Fruit fly (Drosophila melanogaster) whole organism, prepupa: ENCODE data around the gene hng2.

ENCODE experiments used
- CG6854 ChIP-seq: fragments of 200-800 bp; sonication (Bioruptor generic); optimal IDR thresholded peaks from 2 replicates; lab custom pipeline; 2017; ENCODE audit warnings: missing biosample characterization, mild to moderate bottlenecking, missing genetic modification characterization
- Ets21C ChIP-seq: fragments of 200-800 bp; sonication (Bioruptor generic); optimal IDR thresholded peaks from 3 replicates; lab custom pipeline; 2016; ENCODE audit warnings: missing biosample characterization, missing genetic modification characterization
- Hr39 ChIP-seq: fragments of 200-800 bp; sonication (Bioruptor generic); optimal IDR thresholded peaks from 2 replicates; lab custom pipeline; 2016; ENCODE audit warnings: missing biosample characterization, missing genetic modification characterization
- Lpt ChIP-seq: fragments of 200-800 bp; sonication (Bioruptor generic); optimal IDR thresholded peaks from 3 replicates; lab custom pipeline; 2016; ENCODE audit warnings: missing biosample characterization, missing genetic modification characterization
- Sox102F ChIP-seq: fragments of 200-800 bp; sonication (Bioruptor generic); optimal IDR thresholded peaks from 2 replicates; lab custom pipeline; 2016; ENCODE audit warnings: missing biosample characterization, mild to moderate bottlenecking, missing genetic modification characterization
- fd85E ChIP-seq: fragments of 200-800 bp; sonication (Bioruptor generic); optimal IDR thresholded peaks from 3 replicates; lab custom pipeline; 2016; ENCODE audit warnings: missing biosample characterization, missing genetic modification characterization
- salr ChIP-seq, 2 experiments: fragments of 200-800 bp; sonication (Bioruptor generic); optimal IDR thresholded peaks; 3 replicates each; lab custom pipeline; 2016 to 2018; ENCODE audit warnings: missing biosample characterization in 2 of 2, missing genetic modification characterization in 2 of 2, mild to moderate bottlenecking in 1 of 2
- vri ChIP-seq: fragments of 200-800 bp; sonication (Bioruptor generic); optimal IDR thresholded peaks from 3 replicates; lab custom pipeline; 2016; ENCODE audit warnings: missing biosample characterization, mild to moderate bottlenecking, missing genetic modification characterization

DNA sequence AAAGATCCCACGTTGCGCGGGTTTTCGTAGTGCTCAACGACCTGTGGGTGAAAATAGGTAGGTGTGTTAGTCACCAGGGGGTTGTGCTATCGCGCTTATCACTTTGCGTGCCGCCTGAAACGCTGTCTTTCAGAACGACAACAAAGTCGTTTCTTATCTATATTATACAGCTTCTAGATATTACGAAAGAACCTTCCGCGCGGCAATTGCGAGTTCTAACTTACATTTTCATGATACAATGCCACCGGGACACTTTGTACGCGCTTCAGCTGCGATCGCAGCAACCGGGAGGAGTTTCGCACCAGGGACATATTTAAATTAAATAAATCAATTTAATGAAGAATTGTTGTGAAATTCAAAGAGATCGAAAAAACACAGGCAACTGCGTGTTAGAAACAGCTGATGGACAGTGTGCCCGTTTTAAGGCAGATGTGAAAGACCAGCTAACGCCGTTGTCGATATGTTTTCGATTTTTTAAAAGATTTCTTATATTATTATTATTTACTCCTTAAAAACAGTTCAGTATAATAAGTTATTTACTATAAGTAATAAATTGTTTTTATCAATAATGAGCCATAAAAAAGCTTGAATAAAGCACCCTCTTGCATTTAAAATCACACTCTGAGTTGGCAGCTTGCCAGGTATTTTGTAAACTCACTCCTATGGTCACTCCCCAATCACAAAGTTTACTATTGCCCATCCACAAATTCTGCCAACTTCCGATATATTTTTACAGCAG is 17.8 kb downstream of the hng2 start, which contains the start of the genes IscU and CG8379:
- TF ChIP-seq vri (GFP tag; lab: Kevin White, UChicago) (peak; percentile 94), salr (GFP tag; optimal IDR thresholded peaks at IDR 0.05; lab: Kevin White, UChicago) (no peak), Hr39 (GFP tag; lab: Kevin White, UChicago) (no peak), Ets21C (GFP tag; lab: Kevin White, UChicago) (no peak), Sox102F (GFP tag; lab: Kevin White, UChicago) (no peak), Lpt (GFP tag; lab: Kevin White, UChicago) (no peak), fd85E (GFP tag; lab: Kevin White, UChicago) (no peak), CG6854 (no peak)
